Fruit fly (Drosophila melanogaster): ENCODE results near the gene rudhira.

rudhira gene

DNA sequence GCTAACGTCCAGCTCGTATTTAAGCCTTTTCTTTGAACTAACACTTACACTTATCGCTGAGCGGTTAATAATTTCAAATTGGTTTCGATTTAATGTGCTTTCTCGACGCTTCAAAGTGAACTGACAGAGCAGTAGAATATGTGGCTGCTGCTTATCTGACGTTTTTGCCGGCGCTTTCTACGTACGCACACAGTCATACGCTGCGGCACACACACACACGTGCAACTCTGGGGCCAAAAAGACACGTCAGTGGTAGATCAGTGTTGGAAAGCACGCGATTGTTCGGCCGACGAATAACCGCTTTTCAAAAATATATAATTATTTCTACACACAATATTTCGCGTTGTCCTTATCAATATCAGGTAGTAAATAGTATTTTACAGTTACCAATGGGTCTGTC, 10.5 kb upstream of the rudhira start (continued):
- TF ChIP-seq Med (GFP tag) (peak; percentile 87), row (GFP tag; IDR thresholded peaks at IDR 0.05) (0 out of 3 replicates have a peak, but pooled peaks have one; percentile 8), C15 (GFP tag; IDR thresholded peaks at IDR 0.05) (no peak), CG2889 (GFP tag; IDR thresholded peaks at IDR 0.05) (no peak), lilli (GFP tag; optimal IDR thresholded peaks at IDR 0.05) (peak; percentile 22), CG11504 (tag; optimal IDR thresholded peaks at IDR 0.05) (peak; percentile 21), vvl (GFP tag; IDR thresholded peaks at IDR 0.05) (peak; percentile 37; the same call in 1 of the 2 replicates), CG34376 (GFP tag; optimal IDR thresholded peaks at IDR 0.05) (peak; percentile 36), esg (GFP tag; conservative IDR thresholded peaks at IDR 0.05) (no peak), BEAF-32 (GFP tag; optimal IDR thresholded peaks at IDR 0.05) (peak; percentile 30), CG14014 (GFP tag; IDR thresholded peaks at IDR 0.05) (peak; percentile 43; the same call in 1 of the 2 replicates), Ets65A (GFP tag) (peak; percentile 65), CG7786 (GFP tag; optimal IDR thresholded peaks at IDR 0.05) (peak; percentile 5), NfI (GFP tag; optimal IDR thresholded peaks at IDR 0.05) (peak; percentile 37), CG8290 (GFP tag; optimal IDR thresholded peaks at IDR 0.05) (no peak), CG8290 (tag; optimal IDR thresholded peaks at IDR 0.05) (peak in 1 of 2 experiments; percentile 62), pita (GFP tag; optimal IDR thresholded peaks at IDR 0.05) (no peak), hth (optimal IDR thresholded peaks at IDR 0.05) (no peak), CG18599 (GFP tag; optimal IDR thresholded peaks at IDR 0.05) (peak; percentile 52), Myb (GFP tag; optimal IDR thresholded peaks at IDR 0.05) (peak; percentile 89), CG15514 (GFP tag; optimal IDR thresholded peaks at IDR 0.05) (peak; percentile 59), sob (GFP tag; IDR thresholded peaks at IDR 0.05) (peak; percentile 36; the same call in 1 of the 2 replicates), sug (tag; optimal IDR thresholded peaks at IDR 0.05) (peak; percentile 37), Max (GFP tag; optimal IDR thresholded peaks at IDR 0.05) (peak; percentile 32), lbe (GFP tag; optimal IDR thresholded peaks at IDR 0.05) (peak; percentile 33), z (GFP tag; IDR thresholded peaks at IDR 0.05) (0 out of 3 replicates have a peak, but pooled peaks have one; percentile 9), chm (GFP tag; IDR thresholded peaks at IDR 0.05) (peak; percentile 55), CG2678 (tag; optimal IDR thresholded peaks at IDR 0.05) (no peak), Adf1 (GFP tag; IDR thresholded peaks at IDR 0.05) (peak; percentile 26; the same call in 1 of the 2 replicates), Hmr (GFP tag; optimal IDR thresholded peaks at IDR 0.05) (peak; percentile 47), Dref (GFP tag; IDR thresholded peaks at IDR 0.05) (peak; percentile 44), Pdp1 (GFP tag; optimal IDR thresholded peaks at IDR 0.05) (peak in 1 of 2 experiments; percentile 15), E2f2 (GFP tag; IDR thresholded peaks at IDR 0.05) (peak; percentile 56), gfzf (GFP tag; optimal IDR thresholded peaks at IDR 0.05) (peak; percentile 12), Rfx (GFP tag; IDR thresholded peaks at IDR 0.05) (peak; percentile 38; the same call in 1 of the 2 replicates), sens (GFP tag) (peak; percentile 56), cg (GFP tag; optimal IDR thresholded peaks at IDR 0.05) (peak; percentile 82), CG15269 (tag; optimal IDR thresholded peaks at IDR 0.05) (peak; percentile 6), lov (optimal IDR thresholded peaks at IDR 0.05) (no peak), lov (GFP tag; IDR thresholded peaks at IDR 0.05) (0 out of 3 replicates have a peak, but pooled peaks have one; percentile 23), hbn (GFP tag; IDR thresholded peaks at IDR 0.05; ENCODE audit: partially characterized antibody) (no peak), pfk (GFP tag; optimal IDR thresholded peaks at IDR 0.05) (peak; percentile 59), nom (GFP tag; optimal IDR thresholded peaks at IDR 0.05) (peak; percentile 56), HHEX (GFP tag; optimal IDR thresholded peaks at IDR 0.05) (peak; percentile 17), CG7987 (GFP tag; optimal IDR thresholded peaks at IDR 0.05) (peak; percentile 24), Dp (GFP tag; optimal IDR thresholded peaks at IDR 0.05) (peak; percentile 37), lab (GFP tag; optimal IDR thresholded peaks at IDR 0.05) (peak; percentile 48), D (optimal IDR thresholded peaks at IDR 0.05) (no peak), D (GFP tag; optimal IDR thresholded peaks at IDR 0.05) (peak; percentile 4), CG34422 (GFP tag; IDR thresholded peaks at IDR 0.05) (peak; percentile 81; the same call in 1 of the 3 replicates), bbx (GFP tag; IDR thresholded peaks at IDR 0.05; ENCODE audit: partially characterized antibody) (0 out of 2 replicates have a peak, but pooled peaks have one; percentile 36)

Measured in whole organism, embryonic.